Worm (Caenorhabditis elegans) whole organism, late embryonic: ENCODE results near the gene ent-7.
"Not testable (repeated sequence)": the region's sequence is repeated elsewhere in the genome, so short reads cannot be mapped to it uniquely, and the experiment has no call there.

Source experiments
- C08G9.2 ChIP-seq: sonication (generic microtip); optimal IDR thresholded peaks from 2 replicates; lab custom pipeline; 2016; ENCODE audit warnings: mild to moderate bottlenecking, missing genetic modification characterization, moderate library complexity, missing compliant biosample characterization
- K02D7.2 ChIP-seq: sonication (generic microtip); optimal IDR thresholded peaks from 2 replicates; lab custom pipeline; 2017; ENCODE audit warnings: mild to moderate bottlenecking, missing genetic modification characterization, missing compliant biosample characterization
- T23F11.4 ChIP-seq: fragments of 200-800 bp; sonication (Bioruptor generic); optimal IDR thresholded peaks from 2 replicates; lab custom pipeline; 2018; ENCODE audit warnings: mild to moderate bottlenecking, missing genetic modification characterization, missing compliant biosample characterization
- Y22D7AL.16 ChIP-seq: sonication (generic microtip); optimal IDR thresholded peaks from 2 replicates; lab custom pipeline; 2016; ENCODE audit warnings: missing genetic modification characterization, missing compliant biosample characterization
- ama-1 ChIP-seq: fragments of 150-350 bp; optimal IDR thresholded peaks from 2 replicates; lab custom pipeline; 2014
- ceh-18 ChIP-seq: sonication (generic microtip); optimal IDR thresholded peaks from 2 replicates; lab custom pipeline; 2016; ENCODE audit warnings: missing genetic modification characterization, missing compliant biosample characterization
- ceh-19 ChIP-seq: fragments of 200-800 bp; sonication (Bioruptor generic); optimal IDR thresholded peaks from 2 replicates; lab custom pipeline; 2018; ENCODE audit warnings: mild to moderate bottlenecking, missing genetic modification characterization, missing compliant biosample characterization
- ceh-24 ChIP-seq: sonication (generic microtip); optimal IDR thresholded peaks from 2 replicates; lab custom pipeline; 2016; ENCODE audit warnings: mild to moderate bottlenecking, missing genetic modification characterization, missing compliant biosample characterization
- ceh-34 ChIP-seq: sonication (generic microtip); optimal IDR thresholded peaks from 2 replicates; lab custom pipeline; 2016; ENCODE audit warnings: mild to moderate bottlenecking, missing genetic modification characterization, missing compliant biosample characterization
- ceh-6 ChIP-seq: fragments of 200-800 bp; sonication (Bioruptor generic); optimal IDR thresholded peaks from 2 replicates; lab custom pipeline; 2018; ENCODE audit warnings: mild to moderate bottlenecking, missing genetic modification characterization, missing compliant biosample characterization
- ceh-9 ChIP-seq: sonication (generic microtip); optimal IDR thresholded peaks from 2 replicates; lab custom pipeline; 2016; ENCODE audit warnings: mild to moderate bottlenecking, missing genetic modification characterization, inconsistent platforms, missing compliant biosample characterization
- dmd-4 ChIP-seq: sonication (generic microtip); optimal IDR thresholded peaks from 2 replicates; lab custom pipeline; 2016; ENCODE audit warnings: borderline replicate concordance, missing genetic modification characterization, missing compliant biosample characterization
- elt-2 ChIP-seq: sonication (generic microtip); optimal IDR thresholded peaks from 2 replicates; lab custom pipeline; 2016; ENCODE audit warnings: missing genetic modification reagents, missing genetic modification characterization, missing compliant biosample characterization
- elt-4 ChIP-seq: sonication (generic microtip); optimal IDR thresholded peaks from 2 replicates; lab custom pipeline; 2016; ENCODE audit warnings: missing genetic modification characterization, missing compliant biosample characterization
- ets-4 ChIP-seq: sonication (generic microtip); optimal IDR thresholded peaks from 2 replicates; lab custom pipeline; 2016; ENCODE audit warnings: missing genetic modification characterization, missing compliant biosample characterization
- fkh-10 ChIP-seq: fragments of 150-350 bp; optimal IDR thresholded peaks from 2 replicates; lab custom pipeline; 2014; ENCODE audit warnings: missing biosample characterization, missing genetic modification reagents, missing genetic modification characterization
- fkh-6 ChIP-seq: sonication (generic microtip); optimal IDR thresholded peaks from 2 replicates; lab custom pipeline; 2016; ENCODE audit warnings: missing genetic modification characterization, missing compliant biosample characterization
- gmeb-2 ChIP-seq: sonication (generic microtip); optimal IDR thresholded peaks from 2 replicates; lab custom pipeline; 2016; ENCODE audit warnings: missing genetic modification characterization, inconsistent platforms, missing compliant biosample characterization
- madf-2 ChIP-seq: sonication (generic microtip); optimal IDR thresholded peaks from 2 replicates; lab custom pipeline; 2017; ENCODE audit warnings: missing genetic modification characterization, missing compliant biosample characterization
- mec-3 ChIP-seq: sonication (generic microtip); optimal IDR thresholded peaks from 2 replicates; lab custom pipeline; 2016; ENCODE audit warnings: borderline replicate concordance, missing genetic modification characterization, missing compliant biosample characterization
- nhr-11 ChIP-seq: fragments of 150-350 bp; optimal IDR thresholded peaks from 2 replicates; lab custom pipeline; 2014; ENCODE audit warnings: missing biosample characterization, missing genetic modification characterization
- nhr-232 ChIP-seq: sonication (generic microtip); optimal IDR thresholded peaks from 2 replicates; lab custom pipeline; 2016; ENCODE audit warnings: missing genetic modification characterization, missing compliant biosample characterization
- npax-4 ChIP-seq: sonication (generic microtip); optimal IDR thresholded peaks from 2 replicates; lab custom pipeline; 2016; ENCODE audit warnings: missing genetic modification characterization, missing compliant biosample characterization
- odd-2 ChIP-seq: sonication (generic microtip); optimal IDR thresholded peaks from 2 replicates; lab custom pipeline; 2017; ENCODE audit warnings: antibody characterized with exemption, mild to moderate bottlenecking, missing genetic modification characterization, missing compliant biosample characterization
- pat-9 ChIP-seq: fragments of 200-800 bp; sonication (Bioruptor generic); optimal IDR thresholded peaks from 2 replicates; lab custom pipeline; 2018; ENCODE audit warnings: mild to moderate bottlenecking, missing genetic modification characterization, moderate library complexity, missing compliant biosample characterization
- pha-2 ChIP-seq: sonication (generic microtip); optimal IDR thresholded peaks from 2 replicates; lab custom pipeline; 2017; ENCODE audit warnings: mild to moderate bottlenecking, missing genetic modification characterization, missing compliant biosample characterization
- pha-4 ChIP-seq: fragments of 150-350 bp; optimal IDR thresholded peaks from 2 replicates; lab custom pipeline; 2018; ENCODE audit warnings: missing biosample characterization, missing genetic modification reagents, missing genetic modification characterization
- pros-1 ChIP-seq: fragments of 150-350 bp; optimal IDR thresholded peaks from 2 replicates; lab custom pipeline; 2014; ENCODE audit warnings: missing biosample characterization, missing genetic modification reagents, missing genetic modification characterization
- ref-2 ChIP-seq: sonication (generic microtip); optimal IDR thresholded peaks from 2 replicates; lab custom pipeline; 2016; ENCODE audit warnings: missing genetic modification characterization, missing compliant biosample characterization
- sdc-2 ChIP-seq: sonication (generic microtip); optimal IDR thresholded peaks from 2 replicates; lab custom pipeline; 2016; ENCODE audit warnings: missing genotype, missing genetic modification characterization, missing compliant biosample characterization
- sox-4 ChIP-seq: sonication (generic microtip); optimal IDR thresholded peaks from 2 replicates; lab custom pipeline; 2017; ENCODE audit warnings: mild to moderate bottlenecking, missing genetic modification characterization, inconsistent platforms, missing compliant biosample characterization
- tbx-2 ChIP-seq: sonication (generic microtip); optimal IDR thresholded peaks from 2 replicates; lab custom pipeline; 2016; ENCODE audit warnings: missing genetic modification characterization, missing compliant biosample characterization
- unc-42 ChIP-seq: sonication (generic microtip); optimal IDR thresholded peaks from 2 replicates; lab custom pipeline; 2016; ENCODE audit warnings: missing genotype, missing genetic modification characterization, missing compliant biosample characterization

ent-7 gene

ce11 chrIV:10022991-10023390, 5.9 kb downstream of the ent-7 start, which contains the start of gene F44D12.8:
Gene F44D12.8 (plus strand): TSS chrIV:10023291.
- TF ChIP-seq npax-4 (no peak), ama-1 (no peak), madf-2 (tag; lab: Kevin White, UChicago) (no peak), ceh-24 (tag; lab: Kevin White, UChicago) (no peak), tbx-2 (tag; lab: Kevin White, UChicago) (no peak), pros-1 (tag; lab: Kevin White, UChicago) (no peak), ceh-9 (no peak), ceh-18 (tag; lab: Kevin White, UChicago) (no peak), unc-42 (tag; lab: Kevin White, UChicago) (no peak)

ce11 chrIV:10026129-10026528, 9.1 kb downstream of the ent-7 start:
- no peak for TF ChIP-seq pros-1 (tag; lab: Kevin White, UChicago)
- no peak for TF ChIP-seq fkh-6
- TF ChIP-seq ceh-34 (tag; lab: Kevin White, UChicago), result no peak
- TF ChIP-seq Y22D7AL.16 (tag; lab: Kevin White, UChicago), result no peak
- TF ChIP-seq elt-2 (tag; lab: Kevin White, UChicago), result no peak
- TF ChIP-seq fkh-10 (GFP tag; lab: Kevin White, UChicago), result no peak
- TF ChIP-seq ref-2 (tag; lab: Kevin White, UChicago), result no peak
- no peak for TF ChIP-seq pat-9 (tag; lab: Kevin White, UChicago)
- TF ChIP-seq pha-2 (tag; lab: Kevin White, UChicago), result no peak
- no peak for TF ChIP-seq sox-4 (tag; lab: Kevin White, UChicago)
- TF ChIP-seq, all 69 proteins: peak for 0

- TF ChIP-seq tbx-2 (tag; lab: Kevin White, UChicago) (no peak), K02D7.2 (no peak), unc-42 (tag; lab: Kevin White, UChicago) (no peak), sdc-2 (no peak), odd-2 (tag; lab: Kevin White, UChicago) (no peak), ceh-6 (GFP tag; lab: Kevin White, UChicago) (no peak), ceh-19 (GFP tag; lab: Kevin White, UChicago) (no peak), pha-2 (tag; lab: Kevin White, UChicago) (no peak), npax-4 (no peak), T23F11.4 (GFP tag; lab: Kevin White, UChicago) (no peak), dmd-4 (tag; lab: Kevin White, UChicago) (no peak), mec-3 (tag; lab: Kevin White, UChicago) (no peak), gmeb-2 (tag; lab: Kevin White, UChicago) (no peak)
Observed at ce11 chrIV:10027566-10027965, 10.5 kb downstream of the ent-7 start, which contains the start of gene gipc-2. Gene gipc-2 (minus strand): TSS chrIV:10027666.

- TF ChIP-seq ets-4, nhr-232, elt-4 (tag; lab: Kevin White, UChicago): not testable (repeated sequence)
Observed at ce11 chrIV:10028779-10029178, 11.7 kb downstream of the ent-7 start, which contains the start of the genes F44D12.16 and msd-2. Gene F44D12.16 (plus strand): TSS chrIV:10029079. Gene msd-2 (plus strand): TSS chrIV:10029083.

ce11 chrIV:10033053-10033452, 16.0 kb downstream of the ent-7 start, which contains the start of gene F44D12.6:
Gene F44D12.6 (plus strand): TSS chrIV:10033353.
- no peak for TF ChIP-seq pha-4 (tag; lab: Kevin White, UChicago)
- TF ChIP-seq C08G9.2 (tag; lab: Kevin White, UChicago), result no peak
- no peak for TF ChIP-seq ceh-6 (GFP tag; lab: Kevin White, UChicago)
- no peak for TF ChIP-seq nhr-11 (tag; lab: Kevin White, UChicago)
- no peak for TF ChIP-seq T23F11.4 (GFP tag; lab: Kevin White, UChicago)
